Fruit fly (Drosophila melanogaster) whole organism, embryonic: Measurements from ENCODE around the gene Bem46.
A peak's percentile ranks its signal among the peaks of the same experiment; 100 is the strongest.

Experiments used
- C15 ChIP-seq: fragments of 200-800 bp; sonication (Bioruptor generic); IDR thresholded peaks from 3 replicates; pipeline ENCODE4 v1.3.6; 2022; ENCODE audit warnings: missing biosample characterization, missing genetic modification characterization
- CG14860 ChIP-seq: fragments of 200-800 bp; sonication (Bioruptor generic); IDR thresholded peaks from 3 replicates; pipeline ENCODE4 v1.3.6; 2022; ENCODE audit warnings: missing biosample characterization, missing genetic modification characterization; ENCODE audit not compliant: partially characterized antibody
- CG15514 ChIP-seq: fragments of 200-800 bp; sonication (Bioruptor generic); optimal IDR thresholded peaks from 3 replicates; lab custom pipeline; 2017; ENCODE audit warnings: missing biosample characterization, missing genetic modification characterization, mild to moderate bottlenecking, moderate library complexity, missing genetic modification reagents
- CG1603 ChIP-seq: fragments of 200-800 bp; sonication (Bioruptor generic); optimal IDR thresholded peaks from 2 replicates; lab custom pipeline; 2019; ENCODE audit warnings: missing biosample characterization, mild to moderate bottlenecking, missing genetic modification characterization, moderate library complexity
- CG16813 ChIP-seq: fragments of 200-800 bp; sonication (Bioruptor generic); IDR thresholded peaks from 3 replicates; pipeline ENCODE4 v1.3.6; 2022; ENCODE audit warnings: missing biosample characterization, missing genetic modification characterization; ENCODE audit not compliant: partially characterized antibody
- CG2116 ChIP-seq: fragments of 200-800 bp; sonication (Bioruptor generic); optimal IDR thresholded peaks from 3 replicates; lab custom pipeline; 2018; ENCODE audit warnings: missing biosample characterization, mild to moderate bottlenecking, missing genetic modification characterization
- CG2129 ChIP-seq: fragments of 200-800 bp; sonication (Bioruptor generic); IDR thresholded peaks from 2 replicates; pipeline ENCODE4 v1.3.6; 2022; ENCODE audit warnings: missing biosample characterization, missing genetic modification characterization; ENCODE audit not compliant: partially characterized antibody
- CG2712 ChIP-seq: fragments of 200-800 bp; optimal IDR thresholded peaks from 3 replicates; lab custom pipeline; 2019; ENCODE audit warnings: missing biosample characterization, mild to moderate bottlenecking, missing genetic modification characterization, moderate library complexity
- CG4707 ChIP-seq: fragments of 200-800 bp; sonication (Bioruptor generic); optimal IDR thresholded peaks from 2 replicates; lab custom pipeline; 2018; ENCODE audit warnings: missing biosample characterization, mild to moderate bottlenecking, missing genetic modification characterization, moderate library complexity
- CG7963 ChIP-seq: fragments of 200-800 bp; sonication (Bioruptor generic); IDR thresholded peaks from 3 replicates; pipeline ENCODE4 v1.3.6; 2022; ENCODE audit warnings: missing biosample characterization, missing genetic modification characterization; ENCODE audit not compliant: partially characterized antibody
- CG8089 ChIP-seq: fragments of 200-800 bp; sonication (Bioruptor generic); optimal IDR thresholded peaks from 3 replicates; lab custom pipeline; 2016; ENCODE audit warnings: missing biosample characterization, missing genetic modification characterization
- CG9817 ChIP-seq: fragments of 200-800 bp; sonication (Bioruptor generic); optimal IDR thresholded peaks from 2 replicates; lab custom pipeline; 2018; ENCODE audit warnings: missing biosample characterization, mild to moderate bottlenecking, missing genetic modification characterization, moderate library complexity
- CoRest ChIP-seq: fragments of 200-800 bp; sonication (Bioruptor generic); optimal IDR thresholded peaks from 3 replicates; lab custom pipeline; 2018; ENCODE audit warnings: missing biosample characterization, mild to moderate bottlenecking, missing genetic modification characterization, moderate library complexity
- Dip2 ChIP-seq: fragments of 200-800 bp; sonication (Bioruptor generic); IDR thresholded peaks from 2 replicates; pipeline ENCODE4 v1.3.6; 2022; ENCODE audit warnings: missing biosample characterization, missing genetic modification characterization
- Dll ChIP-seq: fragments of 200-800 bp; sonication (Bioruptor generic); IDR thresholded peaks from 4 replicates; pipeline ENCODE4 v1.3.6; 2022; ENCODE audit warnings: missing biosample characterization, missing genetic modification characterization; ENCODE audit not compliant: partially characterized antibody
- Doc3 ChIP-seq: fragments of 200-800 bp; sonication (Bioruptor generic); IDR thresholded peaks from 3 replicates; pipeline ENCODE4 v1.3.6; 2022; ENCODE audit warnings: missing biosample characterization, missing genetic modification characterization; ENCODE audit not compliant: partially characterized antibody
- Dref ChIP-seq: fragments of 200-800 bp; sonication (Bioruptor generic); IDR thresholded peaks from 2 replicates; pipeline ENCODE4 v1.3.6; 2022; ENCODE audit warnings: missing biosample characterization, missing genetic modification characterization
- E2f1 ChIP-seq: fragments of 200-800 bp; sonication (Bioruptor generic); IDR thresholded peaks from 2 replicates; pipeline ENCODE4 v1.3.6; 2022; ENCODE audit warnings: missing biosample characterization, missing genetic modification characterization
- E2f2 ChIP-seq: fragments of 200-800 bp; sonication (Bioruptor generic); IDR thresholded peaks from 2 replicates; pipeline ENCODE4 v1.3.6; 2022; ENCODE audit warnings: missing biosample characterization, missing genetic modification characterization
- Ets97D ChIP-seq: fragments of 200-800 bp; sonication (Bioruptor generic); optimal IDR thresholded peaks from 3 replicates; lab custom pipeline; 2016; ENCODE audit warnings: missing biosample characterization, missing genetic modification characterization
- Jarid2 ChIP-seq: fragments of 200-800 bp; sonication (Bioruptor generic); optimal IDR thresholded peaks from 3 replicates; lab custom pipeline; 2017; ENCODE audit warnings: mild to moderate bottlenecking, missing biosample characterization, missing genetic modification reagents, missing genetic modification characterization
- MBD-R2 ChIP-seq: fragments of 200-800 bp; sonication (Bioruptor generic); IDR thresholded peaks from 2 replicates; pipeline ENCODE4 v1.3.6; 2022; ENCODE audit warnings: missing biosample characterization, missing genetic modification characterization
- MESR4 ChIP-seq: fragments of 200-800 bp; sonication (Bioruptor generic); optimal IDR thresholded peaks from 2 replicates; lab custom pipeline; 2018; ENCODE audit warnings: missing biosample characterization, mild to moderate bottlenecking, missing genetic modification characterization, moderate library complexity
- Med ChIP-seq: fragments of 200-800 bp; sonication (Bioruptor generic); peaks from one replicate; lab custom pipeline; 2016; ENCODE audit warnings: missing biosample characterization, missing genetic modification characterization, mild to moderate bottlenecking, inconsistent platforms, moderate library complexity
- Mes4 ChIP-seq: fragments of 200-800 bp; sonication (Bioruptor generic); optimal IDR thresholded peaks from 2 replicates; lab custom pipeline; 2016; ENCODE audit warnings: missing biosample characterization, missing genetic modification characterization
- Nf-YA ChIP-seq: fragments of 200-800 bp; sonication (Bioruptor generic); IDR thresholded peaks from 2 replicates; pipeline ENCODE4 v1.3.6; 2022; ENCODE audit warnings: missing biosample characterization, missing genetic modification characterization
- Opbp ChIP-seq: fragments of 200-800 bp; sonication (Bioruptor generic); IDR thresholded peaks from 3 replicates; pipeline ENCODE4 v1.3.6; 2022; ENCODE audit warnings: missing biosample characterization, missing genetic modification characterization; ENCODE audit not compliant: partially characterized antibody
- Pdp1 ChIP-seq, 2 experiments: fragments of 200-800 bp; sonication (Bioruptor generic); optimal IDR thresholded peaks; 3 replicates each; lab custom pipeline; 2016; ENCODE audit warnings: missing biosample characterization in 2 of 2, missing genetic modification characterization in 2 of 2, mild to moderate bottlenecking in 1 of 2, moderate library complexity in 1 of 2
- Scr ChIP-seq: fragments of 200-800 bp; sonication (Bioruptor generic); IDR thresholded peaks from 2 replicates; pipeline ENCODE4 v1.3.6; 2022; ENCODE audit warnings: missing biosample characterization, missing genetic modification characterization; ENCODE audit not compliant: partially characterized antibody
- Sry-δ ChIP-seq: fragments of 200-800 bp; sonication (Bioruptor generic); optimal IDR thresholded peaks from 2 replicates; lab custom pipeline; 2016; ENCODE audit warnings: missing biosample characterization, missing genetic modification characterization
- Trl ChIP-seq, 3 experiments: fragments of >200 bp in 2 of 3; fragments of 200-800 bp in 1 of 3; sonication (Bioruptor generic) in 1 of 3; optimal IDR thresholded peaks; 2 replicates in 1 of 3; 3 replicates in 2 of 3; lab custom pipeline; 2016 to 2017; ENCODE audit warnings: missing biosample characterization in 1 of 3, missing genetic modification characterization in 1 of 3
- amos ChIP-seq: fragments of 200-800 bp; sonication (Bioruptor generic); IDR thresholded peaks from 2 replicates; pipeline ENCODE4 v1.3.6; 2022; ENCODE audit warnings: missing biosample characterization, missing genetic modification characterization; ENCODE audit not compliant: partially characterized antibody
- ato ChIP-seq: fragments of 200-800 bp; sonication (Bioruptor generic); IDR thresholded peaks from 2 replicates; pipeline ENCODE4 v1.3.6; 2022; ENCODE audit warnings: missing biosample characterization, missing genetic modification characterization; ENCODE audit not compliant: partially characterized antibody
- bbx ChIP-seq: fragments of 200-800 bp; sonication (Bioruptor generic); IDR thresholded peaks from 2 replicates; pipeline ENCODE4 v1.3.6; 2022; ENCODE audit warnings: missing biosample characterization, missing genetic modification characterization; ENCODE audit not compliant: partially characterized antibody
- cg ChIP-seq: fragments of 200-800 bp; sonication (Bioruptor generic); optimal IDR thresholded peaks from 3 replicates; lab custom pipeline; 2019; ENCODE audit warnings: missing biosample characterization, mild to moderate bottlenecking, missing genetic modification characterization, moderate library complexity
- hb ChIP-seq: fragments of 200-800 bp; sonication (Bioruptor generic); IDR thresholded peaks from 3 replicates; pipeline ENCODE4 v1.3.6; 2022; ENCODE audit warnings: missing biosample characterization, missing genetic modification characterization; ENCODE audit not compliant: partially characterized antibody
- hbn ChIP-seq: fragments of 200-800 bp; sonication (Bioruptor generic); IDR thresholded peaks from 2 replicates; pipeline ENCODE4 v1.3.6; 2022; ENCODE audit warnings: missing biosample characterization, missing genetic modification characterization; ENCODE audit not compliant: partially characterized antibody
- inv ChIP-seq: fragments of 200-800 bp; sonication (Bioruptor generic); IDR thresholded peaks from 2 replicates; pipeline ENCODE4 v1.3.6; 2022; ENCODE audit warnings: missing biosample characterization, missing genetic modification characterization; ENCODE audit not compliant: partially characterized antibody
- knrl ChIP-seq: fragments of 200-800 bp; sonication (Bioruptor generic); IDR thresholded peaks from 3 replicates; pipeline ENCODE4 v1.3.6; 2022; ENCODE audit warnings: missing biosample characterization, missing genetic modification characterization; ENCODE audit not compliant: partially characterized antibody
- lbe ChIP-seq: fragments of 200-800 bp; sonication (Bioruptor generic); optimal IDR thresholded peaks from 2 replicates; lab custom pipeline; 2016; ENCODE audit warnings: missing biosample characterization, mild to moderate bottlenecking, missing genetic modification characterization
- mld ChIP-seq: fragments of 200-800 bp; sonication (Bioruptor generic); IDR thresholded peaks from 3 replicates; pipeline ENCODE4 v1.3.6; 2022; ENCODE audit warnings: missing biosample characterization, missing genetic modification characterization; ENCODE audit not compliant: partially characterized antibody
- sna ChIP-seq: fragments of 200-800 bp; sonication (Bioruptor generic); IDR thresholded peaks from 2 replicates; pipeline ENCODE4 v1.3.6; 2022; ENCODE audit warnings: missing biosample characterization, missing genetic modification characterization; ENCODE audit not compliant: partially characterized antibody
- tna ChIP-seq: fragments of 200-800 bp; sonication (Bioruptor generic); IDR thresholded peaks from 2 replicates; pipeline ENCODE4 v1.3.6; 2022; ENCODE audit warnings: missing biosample characterization, missing genetic modification characterization; ENCODE audit not compliant: partially characterized antibody
- trem ChIP-seq: fragments of 200-800 bp; optimal IDR thresholded peaks from 3 replicates; lab custom pipeline; 2019; ENCODE audit warnings: missing biosample characterization, mild to moderate bottlenecking, missing genetic modification characterization, moderate library complexity
- unc-4 ChIP-seq: fragments of 200-800 bp; sonication (Bioruptor generic); IDR thresholded peaks from 2 replicates; pipeline ENCODE4 v1.3.6; 2022; ENCODE audit warnings: missing biosample characterization, missing genetic modification characterization; ENCODE audit not compliant: partially characterized antibody
- vnd ChIP-seq: fragments of 200-800 bp; sonication (Bioruptor generic); IDR thresholded peaks from 3 replicates; pipeline ENCODE4 v1.3.6; 2022; ENCODE audit warnings: missing biosample characterization, missing genetic modification characterization; ENCODE audit not compliant: partially characterized antibody

Bem46 gene

dm6 chr2L:2969438-2969837 lies 18.5 kb upstream of the Bem46 start, which contains the start of gene Ts:
Ts (minus strand) TSS chr2L:2969638.
- TF ChIP-seq CG8089 (GFP tag; lab: Kevin White, UChicago) (no peak), ato (GFP tag; lab: Robert Waterston, UW) (peak; percentile 83), tna (GFP tag; lab: Robert Waterston, UW) (peak; percentile 84), Dll (GFP tag; lab: Robert Waterston, UW) (peak; percentile 76), Trl (optimal IDR thresholded peaks at IDR 0.05; lab: Kevin White, UChicago) (no peak), Trl (GFP tag; optimal IDR thresholded peaks at IDR 0.05; lab: Kevin White, UChicago) (no peak), C15 (GFP tag; lab: Robert Waterston, UW) (no peak), CG7963 (GFP tag; lab: Robert Waterston, UW) (peak; percentile 63; the same call in 2 of the 3 replicates), vnd (GFP tag; lab: Robert Waterston, UW) (peak; percentile 60; the same call in 2 of the 3 replicates), knrl (GFP tag; lab: Robert Waterston, UW) (peak; percentile 56; the same call in 2 of the 3 replicates), CG1603 (tag; lab: Kevin White, UChicago) (peak; percentile 55), CG2129 (GFP tag; lab: Robert Waterston, UW) (peak; percentile 16; the same call in 1 of the 2 replicates), Dip2 (GFP tag; lab: Robert Waterston, UW) (no peak), hb (peak; percentile 74), Sry-δ (peak; percentile 86), CG9817 (tag; lab: Kevin White, UChicago) (no peak), hbn (GFP tag; lab: Robert Waterston, UW) (peak; percentile 67), mld (GFP tag; lab: Robert Waterston, UW) (0 out of 3 replicates have a peak, but pooled peaks have one; percentile 46), CG4707 (GFP tag; lab: Kevin White, UChicago) (no peak), CG16813 (GFP tag; lab: Robert Waterston, UW) (peak; percentile 57; the same call in 2 of the 3 replicates), Opbp (peak; percentile 88; the same call in 2 of the 3 replicates), CG2712 (tag; lab: Kevin White, UChicago) (peak; percentile 6), unc-4 (GFP tag; lab: Robert Waterston, UW) (peak; percentile 65), E2f2 (GFP tag; lab: Robert Waterston, UW) (peak; percentile 92), Doc3 (GFP tag; lab: Robert Waterston, UW) (peak; percentile 70), Scr (peak; percentile 70), amos (GFP tag; lab: Robert Waterston, UW) (peak; percentile 76; the same call in 1 of the 2 replicates), cg (GFP tag; lab: Kevin White, UChicago) (no peak), Jarid2 (GFP tag; lab: Kevin White, UChicago) (no peak), MBD-R2 (GFP tag; lab: Robert Waterston, UW) (0 out of 2 replicates have a peak, but pooled peaks have one; percentile 22), MESR4 (GFP tag; lab: Kevin White, UChicago) (peak; percentile 30), Mes4 (GFP tag; lab: Kevin White, UChicago) (no peak), Med (peak; percentile 52), Ets97D (GFP tag; lab: Kevin White, UChicago) (peak; percentile 60), bbx (GFP tag; lab: Robert Waterston, UW) (peak; percentile 89), CG14860 (GFP tag; lab: Robert Waterston, UW) (peak; percentile 58), CG15514 (GFP tag; lab: Kevin White, UChicago) (peak; percentile 56), E2f1 (GFP tag; lab: Robert Waterston, UW) (peak; percentile 66; the same call in 1 of the 2 replicates), Pdp1 (GFP tag; optimal IDR thresholded peaks at IDR 0.05; lab: Kevin White, UChicago) (peak in 1 of 2 experiments; percentile 92), lbe (peak; percentile 32), Dref (GFP tag; lab: Robert Waterston, UW) (peak; percentile 86), trem (tag; lab: Kevin White, UChicago) (peak; percentile 58), CG2116 (peak; percentile 96), sna (GFP tag; lab: Robert Waterston, UW) (peak; percentile 70), CoRest (tag; lab: Kevin White, UChicago) (peak; percentile 28), inv (GFP tag; lab: Robert Waterston, UW) (peak; percentile 43; the same call in 1 of the 2 replicates), Nf-YA (GFP tag; lab: Robert Waterston, UW) (no peak)
